Worm (Caenorhabditis elegans) whole organism, L2 larva: Measurements from ENCODE around the gene F49C12.12.

Experiments
- C34F6.9 ChIP-seq: fragments of 150-350 bp; optimal IDR thresholded peaks from 2 replicates; lab custom pipeline; 2014; ENCODE audit warnings: missing biosample characterization, missing genetic modification characterization
- F13H6.1 ChIP-seq: sonication (generic microtip); optimal IDR thresholded peaks from 2 replicates; lab custom pipeline; 2016; ENCODE audit warnings: missing genetic modification characterization, missing compliant biosample characterization
- R02D3.7 ChIP-seq: fragments of 150-350 bp; optimal IDR thresholded peaks from 2 replicates; lab custom pipeline; 2014; ENCODE audit warnings: missing biosample characterization, missing genetic modification characterization
- Y55F3AM.14 ChIP-seq: fragments of 200-800 bp; sonication (Bioruptor generic); optimal IDR thresholded peaks from 2 replicates; lab custom pipeline; 2018; ENCODE audit warnings: mild to moderate bottlenecking, missing genetic modification characterization, missing compliant biosample characterization
- ZK546.5 ChIP-seq: sonication (generic microtip); optimal IDR thresholded peaks from 2 replicates; lab custom pipeline; 2017; ENCODE audit warnings: missing biosample characterization, missing genetic modification characterization
- alr-1 ChIP-seq: fragments of 150-350 bp; optimal IDR thresholded peaks from 2 replicates; lab custom pipeline; 2014; ENCODE audit warnings: missing biosample characterization, missing genetic modification characterization
- ama-1 ChIP-seq: fragments of 150-350 bp; optimal IDR thresholded peaks from 2 replicates; lab custom pipeline; 2018; ENCODE audit warnings: inconsistent platforms
- ceh-16 ChIP-seq: fragments of 150-350 bp; optimal IDR thresholded peaks from 2 replicates; lab custom pipeline; 2014; ENCODE audit warnings: missing biosample characterization, missing genetic modification characterization
- ceh-82 ChIP-seq: fragments of 150-350 bp; optimal IDR thresholded peaks from 2 replicates; lab custom pipeline; 2014; ENCODE audit warnings: missing biosample characterization, missing genetic modification characterization
- crh-2 ChIP-seq: sonication (generic microtip); optimal IDR thresholded peaks from 2 replicates; lab custom pipeline; 2017; ENCODE audit warnings: missing biosample characterization, missing genetic modification characterization
- dmd-4 ChIP-seq: sonication (generic microtip); optimal IDR thresholded peaks from 2 replicates; lab custom pipeline; 2017; ENCODE audit warnings: missing biosample characterization, missing genetic modification characterization
- egl-27 ChIP-seq: sonication (generic microtip); optimal IDR thresholded peaks from 3 replicates; lab custom pipeline; 2017; ENCODE audit warnings: missing biosample characterization, missing genetic modification reagents, missing genetic modification characterization
- elt-1 ChIP-seq: fragments of 150-350 bp; optimal IDR thresholded peaks from 2 replicates; lab custom pipeline; 2014; ENCODE audit warnings: missing biosample characterization, missing genetic modification characterization
- elt-3 ChIP-seq: sonication (generic microtip); optimal IDR thresholded peaks from 2 replicates; lab custom pipeline; 2017; ENCODE audit warnings: missing biosample characterization, missing genetic modification characterization
- fos-1 ChIP-seq: fragments of 150-350 bp; optimal IDR thresholded peaks from 2 replicates; lab custom pipeline; 2014; ENCODE audit warnings: missing biosample characterization, missing genetic modification characterization
- gmeb-1 ChIP-seq: fragments of 150-350 bp; optimal IDR thresholded peaks from 2 replicates; lab custom pipeline; 2014; ENCODE audit warnings: missing biosample characterization, missing genetic modification characterization
- lin-11 ChIP-seq: fragments of 150-350 bp; sonication (generic microtip); optimal IDR thresholded peaks from 2 replicates; lab custom pipeline; 2014; ENCODE audit warnings: missing biosample characterization, missing genetic modification characterization, inconsistent platforms, mixed read lengths
- lin-13 ChIP-seq: fragments of 150-350 bp; optimal IDR thresholded peaks from 2 replicates; lab custom pipeline; 2014; ENCODE audit warnings: missing biosample characterization, missing genetic modification reagents, missing genetic modification characterization
- lin-39 ChIP-seq: fragments of 150-350 bp; optimal IDR thresholded peaks from 2 replicates; lab custom pipeline; 2014; ENCODE audit warnings: missing biosample characterization, missing genetic modification reagents, missing genetic modification characterization
- lsy-2 ChIP-seq, 2 experiments: fragments of 150-350 bp in 1 of 2; sonication (generic microtip) in 1 of 2; optimal IDR thresholded peaks; 2 replicates each; lab custom pipeline; 2014 to 2017; ENCODE audit warnings: missing biosample characterization in 2 of 2, missing genetic modification characterization in 2 of 2
- mab-5 ChIP-seq: fragments of 150-350 bp; optimal IDR thresholded peaks from 2 replicates; lab custom pipeline; 2014; ENCODE audit warnings: missing biosample characterization, missing genetic modification characterization
- mbf-1 ChIP-seq: sonication (generic microtip); optimal IDR thresholded peaks from 2 replicates; lab custom pipeline; 2017; ENCODE audit warnings: missing biosample characterization, missing genetic modification characterization
- mdl-1 ChIP-seq, 2 experiments: fragments of 150-350 bp in 1 of 2; sonication (generic microtip) in 1 of 2; optimal IDR thresholded peaks; 2 replicates each; lab custom pipeline; 2017; ENCODE audit warnings: missing biosample characterization in 2 of 2, missing genetic modification characterization in 2 of 2
- nhr-10 ChIP-seq: sonication (generic microtip); optimal IDR thresholded peaks from 2 replicates; lab custom pipeline; 2017; ENCODE audit warnings: missing biosample characterization, missing genetic modification characterization
- nhr-11 ChIP-seq: fragments of 150-350 bp; optimal IDR thresholded peaks from 2 replicates; lab custom pipeline; 2014; ENCODE audit warnings: missing biosample characterization, missing genetic modification characterization
- nhr-12 ChIP-seq: fragments of 150-350 bp; optimal IDR thresholded peaks from 2 replicates; lab custom pipeline; 2014; ENCODE audit warnings: missing biosample characterization, missing genetic modification characterization
- nhr-129 ChIP-seq: fragments of 150-350 bp; optimal IDR thresholded peaks from 2 replicates; lab custom pipeline; 2014; ENCODE audit warnings: missing biosample characterization, missing genetic modification characterization
- nhr-23 ChIP-seq: fragments of 150-350 bp; optimal IDR thresholded peaks from 2 replicates; lab custom pipeline; 2014; ENCODE audit warnings: missing biosample characterization, missing genetic modification reagents, missing genetic modification characterization
- nhr-237 ChIP-seq: fragments of 150-350 bp; optimal IDR thresholded peaks from 2 replicates; lab custom pipeline; 2014; ENCODE audit warnings: missing biosample characterization, missing genetic modification characterization
- nhr-25 ChIP-seq: fragments of 150-350 bp; sonication (generic microtip); optimal IDR thresholded peaks from 3 replicates; lab custom pipeline; 2014; ENCODE audit warnings: missing biosample characterization, missing genetic modification characterization
- nhr-6 ChIP-seq: fragments of 150-350 bp; optimal IDR thresholded peaks from 2 replicates; lab custom pipeline; 2014; ENCODE audit warnings: missing biosample characterization, missing genetic modification characterization
- nhr-77 ChIP-seq: fragments of 150-350 bp; optimal IDR thresholded peaks from 2 replicates; lab custom pipeline; 2014; ENCODE audit warnings: missing biosample characterization, missing genetic modification characterization
- peb-1 ChIP-seq: fragments of 150-350 bp; optimal IDR thresholded peaks from 2 replicates; lab custom pipeline; 2014; ENCODE audit warnings: missing biosample characterization, missing genetic modification characterization
- sem-4 ChIP-seq: fragments of 150-350 bp; optimal IDR thresholded peaks from 2 replicates; lab custom pipeline; 2014; ENCODE audit warnings: missing biosample characterization, missing genetic modification reagents, missing genetic modification characterization
- sma-3 ChIP-seq: sonication (generic microtip); optimal IDR thresholded peaks from 2 replicates; lab custom pipeline; 2016; ENCODE audit warnings: missing genetic modification reagents, missing genetic modification characterization, missing compliant biosample characterization
- sma-9 ChIP-seq, 2 experiments: fragments of 150-350 bp in 1 of 2; sonication (generic microtip) in 1 of 2; optimal IDR thresholded peaks; 2 replicates each; lab custom pipeline; 2014 to 2016; ENCODE audit warnings: missing genetic modification characterization in 2 of 2, mild to moderate bottlenecking in 1 of 2, missing biosample characterization in 1 of 2, missing compliant biosample characterization in 1 of 2, missing genetic modification reagents in 1 of 2, moderate library complexity in 1 of 2
- snpc-4 ChIP-seq: fragments of 150-350 bp; optimal IDR thresholded peaks from 2 replicates; lab custom pipeline; 2014; ENCODE audit warnings: missing biosample characterization, missing genetic modification characterization
- unc-39 ChIP-seq: fragments of 150-350 bp; optimal IDR thresholded peaks from 2 replicates; lab custom pipeline; 2014; ENCODE audit warnings: missing biosample characterization, missing genetic modification characterization
- unc-55 ChIP-seq: fragments of 150-350 bp; sonication (generic microtip); optimal IDR thresholded peaks from 3 replicates; lab custom pipeline; 2014; ENCODE audit warnings: missing biosample characterization, missing genetic modification reagents, missing genetic modification characterization
- unc-62 ChIP-seq: fragments of 150-350 bp; optimal IDR thresholded peaks from 2 replicates; lab custom pipeline; 2014; ENCODE audit warnings: missing biosample characterization, missing genetic modification reagents, missing genetic modification characterization
- zag-1 ChIP-seq: fragments of 150-350 bp; optimal IDR thresholded peaks from 2 replicates; lab custom pipeline; 2014; ENCODE audit warnings: missing biosample characterization, missing genetic modification characterization
- ztf-1 ChIP-seq: fragments of 200-800 bp; sonication (Bioruptor generic); conservative IDR thresholded peaks from 2 replicates; pipeline ENCODE4 v1.3.6; 2022; ENCODE audit warnings: missing genetic modification characterization, missing compliant biosample characterization
- ztf-11 ChIP-seq: sonication (generic microtip); optimal IDR thresholded peaks from 2 replicates; lab custom pipeline; 2017; ENCODE audit warnings: missing biosample characterization, missing genetic modification characterization

Gene F49C12.12

DNA sequence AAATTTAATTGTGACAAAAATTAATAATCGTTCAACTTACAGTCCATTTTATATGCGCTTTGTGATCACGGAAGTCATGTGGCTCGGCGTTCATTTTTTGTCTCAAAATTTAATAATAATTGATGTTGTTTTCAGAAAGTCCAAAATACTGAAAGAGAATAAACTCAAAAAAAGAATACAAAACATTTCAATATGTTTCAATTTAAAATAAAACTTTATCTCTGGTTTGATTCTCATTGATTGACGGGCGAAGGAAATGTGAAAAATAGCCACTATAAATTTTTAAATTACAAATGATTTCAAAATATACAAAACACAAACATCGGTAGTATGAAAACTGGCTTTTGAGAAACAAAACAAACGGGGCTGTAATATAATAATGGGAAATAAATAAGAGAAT is 18.3 kb upstream of the F49C12.12 start, which contains the start of gene T20D3.6:
Gene T20D3.6, minus strand, starts transcription at position 101 of the 400 bp plus-strand sequence.
- TF ChIP-seq sma-9 (GFP tag; optimal IDR thresholded peaks at IDR 0.05; lab: Kevin White, UChicago) (no peak), sma-9 (tag; optimal IDR thresholded peaks at IDR 0.05; lab: Kevin White, UChicago) (no peak), lin-39 (no peak), unc-39 (tag; lab: Kevin White, UChicago) (no peak), crh-2 (tag; lab: Kevin White, UChicago) (no peak), nhr-23 (tag; lab: Kevin White, UChicago) (no peak), snpc-4 (tag; lab: Kevin White, UChicago) (no peak), unc-62 (GFP tag; lab: Kevin White, UChicago) (no peak), nhr-237 (tag; lab: Kevin White, UChicago) (no peak), nhr-25 (tag; lab: Kevin White, UChicago) (no peak), ceh-16 (tag; lab: Kevin White, UChicago) (no peak), ztf-1 (GFP tag; lab: Robert Waterston, UW) (no peak), sem-4 (tag; lab: Kevin White, UChicago) (no peak), mbf-1 (tag; lab: Kevin White, UChicago) (no peak), lsy-2 (tag; optimal IDR thresholded peaks at IDR 0.05; lab: Kevin White, UChicago) (no peak)

DNA sequence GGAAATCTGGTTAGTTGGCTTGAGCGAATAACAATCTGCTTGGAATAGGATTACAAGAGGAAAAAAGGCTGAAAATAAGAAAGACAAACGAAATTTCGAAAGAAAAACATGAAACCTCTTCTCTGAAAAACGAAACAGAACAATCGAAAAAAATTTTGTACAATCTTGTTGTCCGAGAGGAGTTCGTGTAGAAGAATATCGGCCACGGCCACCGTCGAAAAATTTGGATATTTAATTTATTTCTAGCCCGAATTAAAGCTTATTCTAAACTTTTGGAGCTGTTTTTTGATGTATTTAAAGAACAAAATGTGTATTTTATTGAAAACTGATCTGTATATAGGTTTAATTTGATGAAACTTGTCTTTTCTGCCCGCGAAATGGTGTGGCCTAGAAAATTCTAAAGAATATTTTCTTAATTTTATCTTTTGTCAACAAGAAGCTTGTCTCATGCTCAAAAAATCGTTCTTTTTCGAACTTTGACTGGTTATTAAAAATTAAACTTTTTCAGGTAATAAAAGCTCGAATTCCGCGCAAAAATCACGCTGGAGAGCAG is 15.7 kb upstream of the F49C12.12 start, which contains the start of gene T20D3.5:
Gene T20D3.5, plus strand, starts transcription at position 503 of the 553 bp plus-strand sequence.
- TF ChIP-seq unc-55 (GFP tag; lab: Kevin White, UChicago) (no peak), crh-2 (tag; lab: Kevin White, UChicago) (no peak), snpc-4 (tag; lab: Kevin White, UChicago) (no peak), mdl-1 (tag; optimal IDR thresholded peaks at IDR 0.05; lab: Kevin White, UChicago) (no peak), mab-5 (no peak), ztf-11 (no peak), lsy-2 (tag; optimal IDR thresholded peaks at IDR 0.05; lab: Kevin White, UChicago) (no peak), dmd-4 (tag; lab: Kevin White, UChicago) (no peak), nhr-23 (tag; lab: Kevin White, UChicago) (no peak), nhr-129 (tag; lab: Kevin White, UChicago) (no peak), peb-1 (no peak), nhr-12 (no peak), zag-1 (tag; lab: Kevin White, UChicago) (no peak), nhr-11 (tag; lab: Kevin White, UChicago) (no peak), sem-4 (tag; lab: Kevin White, UChicago) (no peak), ceh-16 (tag; lab: Kevin White, UChicago) (no peak), F13H6.1 (no peak), gmeb-1 (no peak)
- TF ChIP-seq, all 48 proteins: peak for 0

DNA sequence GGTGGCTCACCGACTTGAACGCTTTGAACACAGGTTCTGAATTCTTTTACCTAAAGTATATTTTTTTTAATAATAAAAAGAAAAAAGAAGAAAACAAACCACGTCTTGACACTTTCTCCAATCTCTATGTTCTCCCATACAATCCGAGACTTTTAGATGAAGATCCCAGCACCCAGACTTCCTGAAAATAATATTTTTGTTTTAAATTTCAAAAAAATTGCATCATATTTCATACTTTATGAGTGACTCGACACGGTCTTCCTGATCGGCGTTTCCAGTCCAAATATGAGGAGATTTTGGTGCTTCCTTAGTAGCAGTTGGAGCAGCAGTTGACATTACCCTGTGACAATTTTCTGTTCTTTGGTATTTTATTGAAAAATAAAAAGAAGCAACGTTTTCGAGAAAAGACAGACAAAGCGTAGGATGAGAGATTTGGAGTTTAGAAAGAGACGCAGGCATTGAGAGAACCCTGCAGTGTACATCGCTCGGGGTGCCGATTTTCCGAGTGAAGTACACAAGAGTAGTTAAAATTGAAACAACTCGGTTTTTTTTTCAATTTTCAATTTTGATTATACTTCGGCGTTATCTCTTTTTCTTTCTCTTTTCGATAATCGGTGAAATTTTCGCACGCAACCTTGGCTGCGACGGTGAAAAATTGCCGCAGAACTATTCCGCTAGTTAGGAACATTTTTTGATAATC is 14.8 kb upstream of the F49C12.12 start, which contains the start of the genes coa-4 and T20D3.14:
Gene coa-4, minus strand, starts transcription at position 51 of the 700 bp plus-strand sequence.
Gene T20D3.14, minus strand, starts transcription at position 358 of the 700 bp plus-strand sequence.
- TF ChIP-seq lin-11 (tag; lab: Kevin White, UChicago) (no peak), nhr-25 (tag; lab: Kevin White, UChicago) (peak; percentile 23), lin-39 (no peak), nhr-10 (tag; lab: Kevin White, UChicago) (no peak), lin-13 (GFP tag; lab: Kevin White, UChicago) (peak; percentile 23), zag-1 (tag; lab: Kevin White, UChicago) (no peak), alr-1 (no peak), dmd-4 (tag; lab: Kevin White, UChicago) (no peak), gmeb-1 (peak; percentile 40), Y55F3AM.14 (GFP tag; lab: Kevin White, UChicago) (no peak), sem-4 (tag; lab: Kevin White, UChicago) (peak; percentile 25), ztf-1 (GFP tag; lab: Robert Waterston, UW) (no peak), nhr-129 (tag; lab: Kevin White, UChicago) (peak; percentile 59), elt-1 (tag; lab: Kevin White, UChicago) (no peak), mab-5 (no peak), nhr-12 (no peak), snpc-4 (tag; lab: Kevin White, UChicago) (no peak), nhr-237 (tag; lab: Kevin White, UChicago) (no peak), lsy-2 (tag; optimal IDR thresholded peaks at IDR 0.05; lab: Kevin White, UChicago) (peak in 1 of 2 experiments; percentile 69), peb-1 (no peak), ZK546.5 (tag; lab: Kevin White, UChicago) (no peak), ceh-82 (no peak), unc-62 (GFP tag; lab: Kevin White, UChicago) (no peak), R02D3.7 (tag; lab: Kevin White, UChicago) (no peak), unc-55 (GFP tag; lab: Kevin White, UChicago) (peak; percentile 39), F13H6.1 (peak; percentile 28), sma-3 (GFP tag; lab: Kevin White, UChicago) (peak; percentile 19), C34F6.9 (peak; percentile 56), ama-1 (lab: Kevin White, UChicago) (no peak), crh-2 (tag; lab: Kevin White, UChicago) (peak; percentile 66), nhr-11 (tag; lab: Kevin White, UChicago) (no peak), nhr-77 (tag; lab: Kevin White, UChicago) (no peak), fos-1 (peak; percentile 63), nhr-6 (tag; lab: Kevin White, UChicago) (no peak), elt-3 (no peak), egl-27 (tag; lab: Kevin White, UChicago) (no peak), mdl-1 (tag; optimal IDR thresholded peaks at IDR 0.05; lab: Kevin White, UChicago) (no peak), ceh-16 (tag; lab: Kevin White, UChicago) (no peak)
